Fruit fly (Drosophila melanogaster) whole organism, embryonic: Measurements from ENCODE around the gene CG17855.
A peak's percentile ranks its signal among the peaks of the same experiment; 100 is the strongest.

ENCODE experiments used
- C15 ChIP-seq: fragments of 200-800 bp; sonication (Bioruptor generic); IDR thresholded peaks from 3 replicates; pipeline ENCODE4 v1.3.6; 2022; ENCODE audit warnings: missing biosample characterization, missing genetic modification characterization
- CG10565 ChIP-seq: fragments of 200-800 bp; sonication (Bioruptor generic); optimal IDR thresholded peaks from 3 replicates; lab custom pipeline; 2016; ENCODE audit warnings: missing biosample characterization, mild to moderate bottlenecking, missing genetic modification characterization
- CG11560 ChIP-seq: fragments of 200-800 bp; sonication (Bioruptor generic); IDR thresholded peaks from 3 replicates; pipeline ENCODE4 v1.3.6; 2022; ENCODE audit warnings: missing biosample characterization, missing genetic modification characterization
- CG12104 ChIP-seq: fragments of 200-800 bp; sonication (Bioruptor generic); optimal IDR thresholded peaks from 3 replicates; lab custom pipeline; 2016; ENCODE audit warnings: missing biosample characterization, missing genetic modification characterization
- CG13123 ChIP-seq: fragments of 200-800 bp; sonication (Bioruptor generic); optimal IDR thresholded peaks from 2 replicates; lab custom pipeline; 2016; ENCODE audit warnings: missing biosample characterization, missing genetic modification characterization
- CG14014 ChIP-seq: fragments of 200-800 bp; sonication (Bioruptor generic); IDR thresholded peaks from 2 replicates; pipeline ENCODE4 v1.3.6; 2022; ENCODE audit warnings: missing biosample characterization, missing genetic modification characterization
- CG14050 ChIP-seq: fragments of 200-800 bp; sonication (Bioruptor generic); IDR thresholded peaks from 3 replicates; pipeline ENCODE4 v1.3.6; 2022; ENCODE audit warnings: missing biosample characterization, missing genetic modification characterization
- CG15073 ChIP-seq: fragments of 200-800 bp; sonication (Bioruptor generic); optimal IDR thresholded peaks from 2 replicates; lab custom pipeline; 2016; ENCODE audit warnings: missing biosample characterization, missing genetic modification characterization
- CG15479 ChIP-seq: fragments of 200-800 bp; sonication (Bioruptor generic); optimal IDR thresholded peaks from 3 replicates; lab custom pipeline; 2019; ENCODE audit warnings: missing biosample characterization, mild to moderate bottlenecking, missing genetic modification characterization, moderate library complexity
- CG16779 ChIP-seq: fragments of 200-800 bp; sonication (Bioruptor generic); IDR thresholded peaks from 2 replicates; pipeline ENCODE4 v1.3.6; 2022; ENCODE audit warnings: missing biosample characterization, missing genetic modification characterization
- CG1792 ChIP-seq: fragments of 200-800 bp; sonication (Bioruptor generic); optimal IDR thresholded peaks from 2 replicates; lab custom pipeline; 2016; ENCODE audit warnings: missing biosample characterization, missing genetic modification characterization
- CG2199 ChIP-seq: fragments of 200-800 bp; sonication (Bioruptor generic); IDR thresholded peaks from 3 replicates; pipeline ENCODE4 v1.3.6; 2022; ENCODE audit warnings: missing biosample characterization, missing genetic modification characterization
- CG32772 ChIP-seq: fragments of 200-800 bp; sonication (Bioruptor generic); IDR thresholded peaks from 2 replicates; pipeline ENCODE4 v1.3.6; 2022; ENCODE audit warnings: missing biosample characterization, missing genetic modification characterization
- CG6254 ChIP-seq: fragments of 200-800 bp; sonication (Bioruptor generic); optimal IDR thresholded peaks from 3 replicates; lab custom pipeline; 2017; ENCODE audit warnings: mild to moderate bottlenecking, missing biosample characterization, missing genetic modification reagents, missing genetic modification characterization
- CG6272 ChIP-seq: fragments of 200-800 bp; sonication (Bioruptor generic); IDR thresholded peaks from 2 replicates; pipeline ENCODE4 v1.3.6; 2022; ENCODE audit warnings: missing biosample characterization, missing genetic modification characterization
- CG7745 ChIP-seq: fragments of 200-800 bp; sonication (Bioruptor generic); optimal IDR thresholded peaks from 2 replicates; lab custom pipeline; 2018; ENCODE audit warnings: missing biosample characterization, mild to moderate bottlenecking, missing genetic modification characterization, moderate library complexity
- CG9932 ChIP-seq: fragments of 200-800 bp; sonication (Bioruptor generic); IDR thresholded peaks from 2 replicates; pipeline ENCODE4 v1.3.6; 2022; ENCODE audit warnings: missing biosample characterization, missing genetic modification characterization
- Deaf1 ChIP-seq: fragments of 200-800 bp; optimal IDR thresholded peaks from 3 replicates; lab custom pipeline; 2019; ENCODE audit warnings: missing biosample characterization, mild to moderate bottlenecking, missing genetic modification characterization, moderate library complexity
- Doc3 ChIP-seq: fragments of 200-800 bp; sonication (Bioruptor generic); IDR thresholded peaks from 3 replicates; pipeline ENCODE4 v1.3.6; 2022; ENCODE audit warnings: missing biosample characterization, missing genetic modification characterization; ENCODE audit not compliant: partially characterized antibody
- Drgx ChIP-seq: fragments of 200-800 bp; sonication (Bioruptor generic); IDR thresholded peaks from 2 replicates; pipeline ENCODE4 v1.3.6; 2022; ENCODE audit warnings: missing biosample characterization, missing genetic modification characterization
- GATAe ChIP-seq: fragments of 200-800 bp; sonication (Bioruptor generic); conservative IDR thresholded peaks from 2 replicates; pipeline ENCODE4 v1.3.6; 2022; ENCODE audit warnings: missing biosample characterization, missing genetic modification characterization
- MESR4 ChIP-seq: fragments of 200-800 bp; sonication (Bioruptor generic); optimal IDR thresholded peaks from 2 replicates; lab custom pipeline; 2018; ENCODE audit warnings: missing biosample characterization, mild to moderate bottlenecking, missing genetic modification characterization, moderate library complexity
- PHDP ChIP-seq: fragments of 200-800 bp; sonication (Bioruptor generic); optimal IDR thresholded peaks from 3 replicates; lab custom pipeline; 2018; ENCODE audit warnings: missing biosample characterization, mild to moderate bottlenecking, missing genetic modification characterization, moderate library complexity
- Rfx ChIP-seq: fragments of 200-800 bp; sonication (Bioruptor generic); IDR thresholded peaks from 2 replicates; pipeline ENCODE4 v1.3.6; 2022; ENCODE audit warnings: missing biosample characterization, missing genetic modification characterization
- Side ChIP-seq: fragments of 200-800 bp; sonication (Bioruptor generic); optimal IDR thresholded peaks from 2 replicates; lab custom pipeline; 2016; ENCODE audit warnings: missing biosample characterization, missing genetic modification characterization
- Spps ChIP-seq: fragments of 200-800 bp; sonication (Bioruptor generic); optimal IDR thresholded peaks from 2 replicates; lab custom pipeline; 2018; ENCODE audit warnings: missing biosample characterization, mild to moderate bottlenecking, missing genetic modification characterization
- Sry-β ChIP-seq: fragments of 200-800 bp; sonication (Bioruptor generic); optimal IDR thresholded peaks from 2 replicates; lab custom pipeline; 2018; ENCODE audit warnings: missing biosample characterization, mild to moderate bottlenecking, missing genetic modification characterization, moderate library complexity
- Sry-δ ChIP-seq: fragments of 200-800 bp; sonication (Bioruptor generic); optimal IDR thresholded peaks from 2 replicates; lab custom pipeline; 2016; ENCODE audit warnings: missing biosample characterization, missing genetic modification characterization
- Tbp ChIP-seq: fragments of >200 bp; optimal IDR thresholded peaks from 2 replicates; lab custom pipeline; 2018; ENCODE audit warnings: missing biosample characterization, missing genetic modification characterization
- Trl ChIP-seq, 3 experiments: fragments of >200 bp in 2 of 3; fragments of 200-800 bp in 1 of 3; sonication (Bioruptor generic) in 1 of 3; optimal IDR thresholded peaks; 2 replicates in 1 of 3; 3 replicates in 2 of 3; lab custom pipeline; 2016 to 2017; ENCODE audit warnings: missing biosample characterization in 1 of 3, missing genetic modification characterization in 1 of 3
- Vsx1 ChIP-seq: fragments of 200-800 bp; sonication (Bioruptor generic); optimal IDR thresholded peaks from 2 replicates; lab custom pipeline; 2017; ENCODE audit warnings: missing biosample characterization, mild to moderate bottlenecking, missing genetic modification characterization, missing genetic modification reagents
- ase ChIP-seq: fragments of 200-800 bp; sonication (Bioruptor generic); IDR thresholded peaks from 3 replicates; pipeline ENCODE4 v1.3.6; 2022; ENCODE audit warnings: missing biosample characterization, missing genetic modification characterization
- bcd ChIP-seq: fragments of 200-800 bp; sonication (Bioruptor generic); optimal IDR thresholded peaks from 2 replicates; lab custom pipeline; 2017; ENCODE audit warnings: missing biosample characterization, mild to moderate bottlenecking, missing genetic modification characterization
- bowl ChIP-seq: fragments of 200-800 bp; sonication (Bioruptor generic); IDR thresholded peaks from 2 replicates; pipeline ENCODE4 v1.3.6; 2022; ENCODE audit warnings: missing biosample characterization, missing genetic modification characterization
- btn ChIP-seq: fragments of 200-800 bp; sonication (Bioruptor generic); optimal IDR thresholded peaks from 2 replicates; lab custom pipeline; 2016; ENCODE audit warnings: missing biosample characterization, missing genetic modification characterization
- cad ChIP-seq: fragments of >200 bp; optimal IDR thresholded peaks from 2 replicates; lab custom pipeline; 2017; ENCODE audit warnings: missing biosample characterization, missing genetic modification characterization
- chm ChIP-seq: fragments of 200-800 bp; sonication (Bioruptor generic); IDR thresholded peaks from 2 replicates; pipeline ENCODE4 v1.3.6; 2022; ENCODE audit warnings: missing biosample characterization, missing genetic modification characterization
- croc ChIP-seq: fragments of 200-800 bp; sonication (Bioruptor generic); conservative IDR thresholded peaks from 3 replicates; pipeline ENCODE4 v1.3.6; 2022; ENCODE audit warnings: missing biosample characterization, missing genetic modification characterization
- dan ChIP-seq: fragments of 200-800 bp; sonication (Bioruptor generic); IDR thresholded peaks from 2 replicates; pipeline ENCODE4 v1.3.6; 2022; ENCODE audit warnings: missing biosample characterization, missing genetic modification characterization
- ewg ChIP-seq: fragments of 200-800 bp; sonication (Bioruptor generic); optimal IDR thresholded peaks from 3 replicates; lab custom pipeline; 2017; ENCODE audit warnings: mild to moderate bottlenecking, missing biosample characterization, missing genetic modification reagents, missing genetic modification characterization
- jing ChIP-seq: fragments of 200-800 bp; sonication (Bioruptor generic); optimal IDR thresholded peaks from 2 replicates; lab custom pipeline; 2018; ENCODE audit warnings: missing biosample characterization, mild to moderate bottlenecking, missing genetic modification characterization
- luna ChIP-seq: fragments of 200-800 bp; sonication (Bioruptor generic); optimal IDR thresholded peaks from 2 replicates; lab custom pipeline; 2016; ENCODE audit warnings: missing biosample characterization, missing genetic modification characterization
- nerfin-1 ChIP-seq: fragments of 200-800 bp; sonication (Bioruptor generic); optimal IDR thresholded peaks from 3 replicates; lab custom pipeline; 2019; ENCODE audit warnings: missing biosample characterization, mild to moderate bottlenecking, missing genetic modification characterization, moderate library complexity
- nmo ChIP-seq: fragments of 200-800 bp; sonication (Bioruptor generic); optimal IDR thresholded peaks from 2 replicates; lab custom pipeline; 2018; ENCODE audit warnings: missing biosample characterization, mild to moderate bottlenecking, missing genetic modification characterization, moderate library complexity
- org-1 ChIP-seq: fragments of 200-800 bp; sonication (Bioruptor generic); optimal IDR thresholded peaks from 2 replicates; lab custom pipeline; 2017; ENCODE audit warnings: missing biosample characterization, missing genetic modification characterization
- run ChIP-seq: fragments of 200-800 bp; sonication (Bioruptor generic); optimal IDR thresholded peaks from 3 replicates; lab custom pipeline; 2018; ENCODE audit warnings: missing biosample characterization, mild to moderate bottlenecking, missing genetic modification characterization
- seq ChIP-seq: fragments of 200-800 bp; sonication (Bioruptor generic); IDR thresholded peaks from 2 replicates; pipeline ENCODE4 v1.3.6; 2022; ENCODE audit warnings: missing biosample characterization, missing genetic modification characterization
- shn ChIP-seq: fragments of 200-800 bp; sonication (Bioruptor generic); optimal IDR thresholded peaks from 3 replicates; lab custom pipeline; 2016; ENCODE audit warnings: missing biosample characterization, missing genetic modification characterization
- unc-4 ChIP-seq: fragments of 200-800 bp; sonication (Bioruptor generic); IDR thresholded peaks from 2 replicates; pipeline ENCODE4 v1.3.6; 2022; ENCODE audit warnings: missing biosample characterization, missing genetic modification characterization; ENCODE audit not compliant: partially characterized antibody
- vfl ChIP-seq: fragments of 200-800 bp; sonication (Bioruptor generic); optimal IDR thresholded peaks from 2 replicates; lab custom pipeline; 2016; ENCODE audit warnings: missing biosample characterization, missing genetic modification characterization
- zf30C ChIP-seq: fragments of 200-800 bp; sonication (Bioruptor generic); optimal IDR thresholded peaks from 3 replicates; lab custom pipeline; 2018; ENCODE audit warnings: missing biosample characterization, mild to moderate bottlenecking, missing genetic modification characterization

Gene CG17855

DNA sequence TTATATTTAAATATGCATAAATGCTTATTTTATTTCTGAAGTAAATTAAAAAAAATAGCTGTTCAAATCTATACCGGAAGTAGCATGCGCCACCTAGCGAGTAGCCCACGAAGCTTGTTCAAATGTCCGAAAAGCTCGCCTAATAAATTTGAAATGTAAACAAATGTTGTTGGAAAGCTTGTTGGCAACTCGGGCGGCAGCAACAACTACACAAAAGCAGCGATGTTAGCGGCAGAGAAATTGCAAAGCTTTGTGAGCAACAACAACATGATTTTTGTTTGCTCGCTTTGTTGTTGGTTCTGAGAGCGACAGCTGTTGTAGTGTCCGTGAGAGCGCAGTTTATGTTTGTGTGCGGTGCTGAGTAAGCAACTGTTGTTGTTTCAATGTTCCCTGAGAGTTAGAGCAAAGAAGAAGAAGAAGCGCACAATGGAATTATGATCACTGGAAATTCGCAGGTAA lies 27.1 kb downstream of the CG17855 start (continued):
- TF ChIP-seq Sry-δ: peak; percentile 62
- TF ChIP-seq Drgx (GFP tag; lab: Robert Waterston, UW): peak; percentile 83
- TF ChIP-seq C15 (GFP tag; lab: Robert Waterston, UW): peak; percentile 95
- TF ChIP-seq CG6254 (GFP tag; lab: Kevin White, UChicago): peak; percentile 96
- peak; percentile 65 for TF ChIP-seq CG15073 (GFP tag; lab: Kevin White, UChicago)
- TF ChIP-seq Vsx1 (GFP tag; lab: Kevin White, UChicago): peak; percentile 99
- peak; percentile 95 for TF ChIP-seq nerfin-1
- TF ChIP-seq GATAe: peak; percentile 88
- TF ChIP-seq CG12104 (GFP tag; lab: Kevin White, UChicago): peak; percentile 98
- TF ChIP-seq unc-4 (GFP tag; lab: Robert Waterston, UW): peak; percentile 17; the same call in 1 of the 2 replicates
- TF ChIP-seq ase (GFP tag; lab: Robert Waterston, UW): peak; percentile 96
- TF ChIP-seq bcd (GFP tag; lab: Kevin White, UChicago): peak; percentile 99
- TF ChIP-seq CG16779 (GFP tag; lab: Robert Waterston, UW): peak; percentile 97
- peak; percentile 97 for TF ChIP-seq run (tag; lab: Kevin White, UChicago)
- TF ChIP-seq Tbp: no peak
- TF ChIP-seq CG13123 (GFP tag; lab: Kevin White, UChicago): peak; percentile 94
- peak; percentile 57; the same call in 2 of the 3 replicates for TF ChIP-seq croc (GFP tag; lab: Robert Waterston, UW)
- peak; percentile 85 for TF ChIP-seq CG9932 (GFP tag; lab: Robert Waterston, UW)
- peak; percentile 89 for TF ChIP-seq MESR4 (GFP tag; lab: Kevin White, UChicago)
- peak; percentile 22 for TF ChIP-seq CG15479 (GFP tag; lab: Kevin White, UChicago)
- peak; percentile 96 for TF ChIP-seq CG14014 (GFP tag; lab: Robert Waterston, UW)
- peak; percentile 73 for TF ChIP-seq zf30C (GFP tag; lab: Kevin White, UChicago)
- peak; percentile 92 for TF ChIP-seq vfl
- TF ChIP-seq btn (GFP tag; lab: Kevin White, UChicago): peak; percentile 95
- TF ChIP-seq Spps (tag; lab: Kevin White, UChicago): peak; percentile 91
- peak; percentile 95 for TF ChIP-seq luna
- no peak for TF ChIP-seq cad (GFP tag; lab: Kevin White, UChicago)
- TF ChIP-seq CG32772 (GFP tag; lab: Robert Waterston, UW): peak; percentile 89
- peak; percentile 81 for TF ChIP-seq Sry-β
- peak; percentile 90 for TF ChIP-seq CG10565 (GFP tag; lab: Kevin White, UChicago)
- TF ChIP-seq nmo (GFP tag; lab: Kevin White, UChicago): peak; percentile 90
- peak; percentile 25; the same call in 1 of the 3 replicates for TF ChIP-seq CG11560 (tag; lab: Robert Waterston, UW)
- TF ChIP-seq CG7745 (tag; lab: Kevin White, UChicago): peak; percentile 75
- peak; percentile 99 for TF ChIP-seq chm (GFP tag; lab: Robert Waterston, UW)
- peak; percentile 94 for TF ChIP-seq bowl (GFP tag; lab: Robert Waterston, UW)
- peak; percentile 74 for TF ChIP-seq CG6272 (GFP tag; lab: Robert Waterston, UW)
- peak; percentile 91 for TF ChIP-seq shn (GFP tag; lab: Kevin White, UChicago)
- TF ChIP-seq Side: peak; percentile 97
- no peak for TF ChIP-seq Doc3 (GFP tag; lab: Robert Waterston, UW)
- TF ChIP-seq CG14050 (GFP tag; lab: Robert Waterston, UW): peak; percentile 95
- TF ChIP-seq Trl (optimal IDR thresholded peaks at IDR 0.05; lab: Kevin White, UChicago): peak; percentile 74 to 86
- peak; percentile 95 for TF ChIP-seq Trl (GFP tag; optimal IDR thresholded peaks at IDR 0.05; lab: Kevin White, UChicago)
- TF ChIP-seq seq (GFP tag; lab: Robert Waterston, UW): peak; percentile 98
- TF ChIP-seq ewg: peak; percentile 95
- peak; percentile 99 for TF ChIP-seq PHDP (tag; lab: Kevin White, UChicago)
- TF ChIP-seq CG1792 (GFP tag; lab: Kevin White, UChicago): peak; percentile 88
- TF ChIP-seq CG2199 (GFP tag; lab: Robert Waterston, UW): peak; percentile 88; the same call in 2 of the 3 replicates
- TF ChIP-seq org-1 (GFP tag; lab: Kevin White, UChicago): peak; percentile 98
- TF ChIP-seq dan (GFP tag; lab: Robert Waterston, UW): no peak
- peak; percentile 86 for TF ChIP-seq jing (GFP tag; lab: Kevin White, UChicago)
- peak; percentile 63 for TF ChIP-seq Deaf1 (tag; lab: Kevin White, UChicago)
- peak; percentile 98 for TF ChIP-seq Rfx (GFP tag; lab: Robert Waterston, UW)
